Worm (Caenorhabditis elegans) whole organism, L1 larva: Measurements from ENCODE around the gene Y22D7AL.4.

ENCODE experiments used
- C34B4.2 ChIP-seq: sonication (generic microtip); optimal IDR thresholded peaks from 2 replicates; lab custom pipeline; 2017; ENCODE audit warnings: mild to moderate bottlenecking, missing genetic modification characterization, missing compliant biosample characterization
- lsy-2 ChIP-seq, 2 experiments: fragments of 150-350 bp; optimal IDR thresholded peaks; 2 replicates each; lab custom pipeline; 2014; ENCODE audit warnings: missing biosample characterization in 2 of 2, missing genetic modification characterization in 2 of 2
- sup-37 ChIP-seq: fragments of 200-800 bp; sonication (Bioruptor generic); optimal IDR thresholded peaks from 2 replicates; lab custom pipeline; 2018; ENCODE audit warnings: mild to moderate bottlenecking, missing genetic modification characterization, missing compliant biosample characterization
- unc-62 ChIP-seq: fragments of 150-350 bp; optimal IDR thresholded peaks from 2 replicates; lab custom pipeline; 2014; ENCODE audit warnings: missing biosample characterization, missing genetic modification reagents, missing genetic modification characterization
- unc-86 ChIP-seq: sonication (generic microtip); optimal IDR thresholded peaks from 2 replicates; lab custom pipeline; 2016; ENCODE audit warnings: missing genetic modification characterization, missing compliant biosample characterization

- TF ChIP-seq C34B4.2 (tag; lab: Kevin White, UChicago) = no peak
- no peak for TF ChIP-seq sup-37 (GFP tag; lab: Kevin White, UChicago)
- TF ChIP-seq lsy-2 (tag; optimal IDR thresholded peaks at IDR 0.05; lab: Kevin White, UChicago) = no peak
- TF ChIP-seq unc-86 (tag; lab: Kevin White, UChicago) = no peak
- no peak for TF ChIP-seq unc-62 (GFP tag; lab: Kevin White, UChicago)
Measured at ce11 chrIII:1634270-1634669, 7.8 kb downstream of the Y22D7AL.4 start, which contains the start of gene Y22D7AL.11.
